Fruit fly (Drosophila melanogaster): ENCODE measurements around the gene CG18508.

Gene CG18508

dm6 chrX:3123626-3124025 is 49.3 kb downstream of the CG18508 start:
- no peak for TF ChIP-seq CG3919 (GFP tag; optimal IDR thresholded peaks at IDR 0.05)
- TF ChIP-seq fkh (GFP tag; optimal IDR thresholded peaks at IDR 0.05): no peak
- TF ChIP-seq CG10631 (GFP tag; optimal IDR thresholded peaks at IDR 0.05): no peak
- TF ChIP-seq CG4318 (GFP tag; optimal IDR thresholded peaks at IDR 0.05): no peak
- 0 out of 3 replicates have a peak, but pooled peaks have one; percentile 8 for TF ChIP-seq eg (GFP tag; IDR thresholded peaks at IDR 0.05)
- TF ChIP-seq CG15336 (GFP tag; IDR thresholded peaks at IDR 0.05): no peak
